Fruit fly (Drosophila melanogaster) whole organism, adult: ENCODE measurements around the gene sordd2.

Experiments
- CG12768 ChIP-seq: fragments of 200-800 bp; sonication (Bioruptor generic); optimal IDR thresholded peaks from 2 replicates; lab custom pipeline; 2017; ENCODE audit warnings: missing biosample characterization, missing genetic modification characterization, mild to moderate bottlenecking, moderate library complexity, missing genetic modification reagents
- CG1620 ChIP-seq: fragments of 200-800 bp; sonication (Bioruptor generic); optimal IDR thresholded peaks from 2 replicates; lab custom pipeline; 2016; ENCODE audit warnings: missing biosample characterization, missing genetic modification characterization
- CG5204 ChIP-seq: fragments of 200-800 bp; sonication (Bioruptor generic); optimal IDR thresholded peaks from 2 replicates; lab custom pipeline; 2016; ENCODE audit warnings: missing biosample characterization, missing genetic modification characterization
- CG7101 ChIP-seq: fragments of 200-800 bp; sonication (Bioruptor generic); optimal IDR thresholded peaks from 2 replicates; lab custom pipeline; 2018; ENCODE audit warnings: missing biosample characterization, mild to moderate bottlenecking, missing genetic modification characterization, moderate library complexity
- Clk ChIP-seq: fragments of 200-800 bp; sonication (Bioruptor generic); optimal IDR thresholded peaks from 2 replicates; lab custom pipeline; 2017; ENCODE audit warnings: missing biosample characterization, missing genetic modification characterization
- Mnt ChIP-seq: fragments of 200-800 bp; sonication (Bioruptor generic); optimal IDR thresholded peaks from 2 replicates; lab custom pipeline; 2016; ENCODE audit warnings: missing biosample characterization, mild to moderate bottlenecking, missing genetic modification characterization
- bab1 ChIP-seq: fragments of 200-800 bp; sonication (Bioruptor generic); optimal IDR thresholded peaks from 3 replicates; lab custom pipeline; 2019; ENCODE audit warnings: missing biosample characterization, mild to moderate bottlenecking, missing genetic modification characterization, moderate library complexity
- cic ChIP-seq: fragments of 200-800 bp; sonication (Bioruptor generic); optimal IDR thresholded peaks from 2 replicates; lab custom pipeline; 2017; ENCODE audit warnings: missing biosample characterization, mild to moderate bottlenecking, missing genetic modification characterization, moderate library complexity
- cnc ChIP-seq, 2 experiments: fragments of >200 bp; optimal IDR thresholded peaks; 2 replicates each; lab custom pipeline; 2017
- kay ChIP-seq: fragments of 200-800 bp; sonication (Bioruptor generic); peaks from one replicate; lab custom pipeline; 2016; ENCODE audit warnings: missing biosample characterization, missing genetic modification characterization, borderline replicate concordance
- pad ChIP-seq: fragments of 200-800 bp; sonication (Bioruptor generic); optimal IDR thresholded peaks from 3 replicates; lab custom pipeline; 2017; ENCODE audit warnings: missing biosample characterization, missing genetic modification characterization, mild to moderate bottlenecking, moderate library complexity, missing genetic modification reagents
- toe ChIP-seq: fragments of 200-800 bp; sonication (Bioruptor generic); optimal IDR thresholded peaks from 2 replicates; lab custom pipeline; 2016; ENCODE audit warnings: missing biosample characterization, missing genetic modification characterization

- TF ChIP-seq toe (GFP tag; lab: Kevin White, UChicago) (no peak), CG1620 (GFP tag; lab: Kevin White, UChicago) (no peak), CG12768 (GFP tag; lab: Kevin White, UChicago) (no peak), pad (GFP tag; lab: Kevin White, UChicago) (no peak), Clk (GFP tag; lab: Kevin White, UChicago) (no peak), bab1 (GFP tag; lab: Kevin White, UChicago) (no peak), cnc (optimal IDR thresholded peaks at IDR 0.05; lab: Kevin White, UChicago) (no peak), CG5204 (GFP tag; lab: Kevin White, UChicago) (no peak), kay (GFP tag; lab: Kevin White, UChicago) (no peak), CG7101 (tag; lab: Kevin White, UChicago) (no peak), Mnt (GFP tag; lab: Kevin White, UChicago) (no peak), cic (no peak)
These were observed 12.7 kb downstream of the sordd2 start for dm6 chrX:15786242-15786641.
